Worm (Caenorhabditis elegans): Measurements from ENCODE around the gene Y37A1A.3.

The Y37A1A.3 gene

DNA sequence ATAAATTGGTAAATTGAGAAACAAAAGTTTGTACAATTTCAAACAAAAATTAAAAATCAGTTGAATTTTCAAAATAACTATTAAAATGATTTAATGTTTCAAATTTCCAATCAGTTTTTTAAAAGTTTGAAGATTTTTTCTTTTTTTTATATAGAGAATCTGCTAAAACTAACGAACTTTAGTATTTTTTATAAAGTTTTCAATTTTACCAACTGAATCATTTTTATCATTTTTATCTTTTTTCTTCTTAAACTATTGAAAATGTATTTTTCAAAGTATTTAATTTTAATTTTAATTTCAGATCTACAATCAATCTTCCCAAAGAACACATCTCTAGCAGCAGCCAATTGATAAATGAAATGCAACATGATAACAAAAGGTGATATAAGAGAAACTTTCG, 31.4 kb upstream of the Y37A1A.3 start, which contains the start of gene Y37A1A.4:
TSS of gene Y37A1A.4 (plus strand) at position 301 of the 400 bp plus-strand sequence.
- TF ChIP-seq nhr-42 (GFP tag; IDR thresholded peaks at IDR 0.05), result no peak
- TF ChIP-seq dpl-1 (GFP tag; optimal IDR thresholded peaks at IDR 0.05), result no peak
- TF ChIP-seq D1046.2 (GFP tag; IDR thresholded peaks at IDR 0.05), result no peak
- no peak for TF ChIP-seq php-3 (GFP tag; IDR thresholded peaks at IDR 0.05)
- no peak for TF ChIP-seq T26A8.4 (GFP tag; IDR thresholded peaks at IDR 0.05)
- no peak for TF ChIP-seq nhr-11 (tag; optimal IDR thresholded peaks at IDR 0.05)
- no peak for TF ChIP-seq nhr-111 (GFP tag; optimal IDR thresholded peaks at IDR 0.05)
- no peak for TF ChIP-seq unc-39 (tag; optimal IDR thresholded peaks at IDR 0.05)
- no peak for TF ChIP-seq Y105C5A.15 (GFP tag; IDR thresholded peaks at IDR 0.05)

DNA sequence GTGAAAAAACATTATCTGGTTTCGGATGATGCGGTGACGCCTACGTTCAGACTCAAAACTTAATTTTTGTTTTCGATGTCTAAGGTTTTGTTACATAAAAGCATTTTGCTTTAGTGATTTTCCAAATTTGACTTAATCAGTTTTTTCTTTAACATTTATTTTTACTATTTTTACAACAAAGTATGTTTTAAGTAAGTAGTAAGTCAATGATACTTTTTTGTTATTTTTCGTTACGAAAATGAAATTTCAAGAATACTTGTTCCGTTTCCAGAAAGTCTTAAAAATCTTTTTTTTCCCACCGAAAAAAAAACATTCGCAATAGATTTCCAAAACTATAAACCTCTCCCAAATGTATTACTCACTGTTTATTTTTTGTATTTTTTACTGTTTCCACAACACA, 25.0 kb upstream of the Y37A1A.3 start:
- no peak for TF ChIP-seq php-3 (GFP tag; IDR thresholded peaks at IDR 0.05)
- TF ChIP-seq zag-1 (tag; optimal IDR thresholded peaks at IDR 0.05), result no peak
- no peak for TF ChIP-seq zfp-3 (GFP tag; conservative IDR thresholded peaks at IDR 0.05)
- TF ChIP-seq unc-62 (GFP tag; optimal IDR thresholded peaks at IDR 0.05 in 1 of 2), result peak in 1 of 2 experiments; percentile 98
- no peak for TF ChIP-seq unc-62 (tag; optimal IDR thresholded peaks at IDR 0.05)

DNA sequence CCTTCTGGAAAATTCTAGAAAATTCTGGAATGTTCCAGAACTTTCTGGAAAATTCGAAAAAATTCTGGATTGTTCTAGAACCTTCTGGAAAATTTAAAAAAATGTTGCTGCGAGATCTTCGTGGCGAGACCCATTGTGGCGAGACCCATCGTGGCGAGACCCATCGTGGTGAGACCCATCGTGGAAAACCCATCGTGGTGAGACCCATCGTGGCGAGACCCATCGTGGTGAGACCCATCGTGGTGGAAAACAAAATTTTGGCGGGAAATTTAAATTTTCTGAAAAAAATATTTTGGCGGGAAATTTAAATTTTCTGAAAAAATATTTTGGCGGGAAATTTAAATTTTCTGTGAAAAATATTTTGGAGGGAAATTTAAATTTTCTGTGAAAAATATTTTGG, 19.6 kb upstream of the Y37A1A.3 start:
- peak; percentile 70; the same call in 1 of the 2 replicates for TF ChIP-seq D1046.2 (GFP tag; IDR thresholded peaks at IDR 0.05)
- peak in 1 of 2 experiments; percentile 82; a peak in 1 of 4 replicates for TF ChIP-seq madf-5 (GFP tag; IDR thresholded peaks at IDR 0.05)
- TF ChIP-seq vab-7 (GFP tag; IDR thresholded peaks at IDR 0.05), result peak; percentile 73
- peak; percentile 55 for TF ChIP-seq zfp-3 (GFP tag; conservative IDR thresholded peaks at IDR 0.05)
- TF ChIP-seq daf-8 (GFP tag; IDR thresholded peaks at IDR 0.05), result 0 out of 2 replicates have a peak, but pooled peaks have one; percentile 32
- TF ChIP-seq mdt-29 (GFP tag; IDR thresholded peaks at IDR 0.05), result peak; percentile 74; the same call in 1 of the 2 replicates
- TF ChIP-seq Y75B8A.6 (GFP tag; IDR thresholded peaks at IDR 0.05), result 0 out of 2 replicates have a peak, but pooled peaks have one; percentile 38
- TF ChIP-seq Y48G9A.11 (GFP tag; IDR thresholded peaks at IDR 0.05), result peak; percentile 40; the same call in 1 of the 2 replicates
- TF ChIP-seq dmd-9 (GFP tag; IDR thresholded peaks at IDR 0.05), result peak; percentile 77; the same call in 1 of the 2 replicates
- TF ChIP-seq Y105C5A.15 (GFP tag; IDR thresholded peaks at IDR 0.05), result peak; percentile 75; the same call in 1 of the 2 replicates
- TF ChIP-seq ZK337.2 (GFP tag; IDR thresholded peaks at IDR 0.05), result peak; percentile 63; the same call in 1 of the 2 replicates
- TF ChIP-seq snpc-1.2 (GFP tag; IDR thresholded peaks at IDR 0.05), result peak; percentile 92
- TF ChIP-seq tag-97 (GFP tag; IDR thresholded peaks at IDR 0.05), result peak; percentile 94

DNA sequence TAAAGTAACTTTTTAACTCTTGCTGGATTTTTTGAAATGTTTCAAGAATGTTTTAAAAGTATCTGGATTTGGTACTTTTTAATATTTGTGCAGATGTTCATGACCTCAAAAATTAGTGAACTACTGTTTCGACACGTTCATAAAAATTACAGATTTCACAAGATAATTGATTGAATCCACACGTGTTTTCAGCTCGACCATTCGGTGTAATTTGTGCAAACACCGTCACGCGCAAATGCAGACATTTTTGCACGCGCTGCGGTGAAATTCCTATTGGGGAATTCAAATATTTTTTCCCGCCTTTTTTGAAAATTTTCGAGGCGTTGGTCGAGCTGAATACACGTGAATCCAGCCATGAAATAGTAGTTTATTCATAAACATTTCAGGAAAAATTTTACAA, 18.3 kb upstream of the Y37A1A.3 start:
- TF ChIP-seq snpc-1.2 (GFP tag; IDR thresholded peaks at IDR 0.05), result peak; percentile 63

DNA sequence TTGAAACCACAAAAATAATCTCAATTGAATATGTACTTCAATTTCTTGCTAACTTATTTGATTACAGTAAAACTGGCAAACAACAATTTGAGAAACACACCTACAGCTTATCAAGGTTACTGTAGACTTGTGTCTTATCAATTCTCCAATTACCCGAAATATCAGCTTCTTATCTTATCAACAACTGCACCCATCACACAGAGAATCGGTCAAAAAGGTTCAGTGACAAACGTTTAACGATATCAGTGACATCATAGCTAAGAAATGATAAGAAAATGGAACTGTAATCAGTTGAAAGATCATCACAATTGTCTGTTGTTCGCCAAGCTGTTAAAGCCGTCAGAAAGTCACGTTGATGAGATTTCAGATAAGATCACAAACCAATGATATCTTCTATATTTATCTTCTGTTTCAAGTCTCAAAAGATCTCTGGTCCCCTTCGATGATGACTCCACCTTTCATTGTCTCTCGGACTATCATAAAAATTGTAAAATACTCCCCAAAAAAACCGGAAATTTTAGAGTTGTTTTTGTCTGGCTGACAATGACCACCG, 16.6 kb upstream of the Y37A1A.3 start:
- TF ChIP-seq egl-27 (tag; optimal IDR thresholded peaks at IDR 0.05) (peak; percentile 75), nhr-25 (tag; optimal IDR thresholded peaks at IDR 0.05; ENCODE audit: borderline replicate concordance, insufficient read depth) (peak; percentile 31), hlh-30 (tag; optimal IDR thresholded peaks at IDR 0.05; ENCODE audit: insufficient read depth) (peak; percentile 71), nhr-76 (tag; optimal IDR thresholded peaks at IDR 0.05) (peak; percentile 9), lin-1 (GFP tag; IDR thresholded peaks at IDR 0.05) (peak; percentile 98), dpl-1 (GFP tag; optimal IDR thresholded peaks at IDR 0.05) (peak; percentile 20), zip-2 (tag; optimal IDR thresholded peaks at IDR 0.05) (peak; percentile 29), nhr-28 (tag; optimal IDR thresholded peaks at IDR 0.05) (peak; percentile 99), ztf-11 (tag; optimal IDR thresholded peaks at IDR 0.05) (no peak), mep-1 (tag; optimal IDR thresholded peaks at IDR 0.05) (peak; percentile 72), pha-4 (GFP tag; IDR thresholded peaks at IDR 0.05) (peak; percentile 68; the same call in 1 of the 2 replicates), pha-4 (tag; optimal IDR thresholded peaks at IDR 0.05) (no peak), lin-13 (GFP tag; optimal IDR thresholded peaks at IDR 0.05) (peak; percentile 48), aha-1 (tag) (peak; percentile 87), hif-1 (tag; optimal IDR thresholded peaks at IDR 0.05) (no peak), cey-2 (tag; optimal IDR thresholded peaks at IDR 0.05; ENCODE audit: borderline replicate concordance, insufficient read depth) (peak; percentile 84), ztf-7 (tag; optimal IDR thresholded peaks at IDR 0.05) (peak; percentile 80), ama-1 (optimal IDR thresholded peaks at IDR 0.05) (no peak), gei-8 (GFP tag; optimal IDR thresholded peaks at IDR 0.05) (peak; percentile 61), nhr-41 (GFP tag; IDR thresholded peaks at IDR 0.05) (peak; percentile 95; the same call in 1 of the 2 replicates), sdz-12 (GFP tag; optimal IDR thresholded peaks at IDR 0.05) (no peak), mxl-3 (GFP tag; optimal IDR thresholded peaks at IDR 0.05) (peak; percentile 77)
